Worm (Caenorhabditis elegans): ENCODE results near the gene str-264.

The str-264 gene

ce11 chrV:15492518-15492917 is at the start of gene str-264:
TSS of gene str-264 (minus strand) at chrV:15492618.
- no peak for TF ChIP-seq unc-62 (GFP tag; optimal IDR thresholded peaks at IDR 0.05)

DNA sequence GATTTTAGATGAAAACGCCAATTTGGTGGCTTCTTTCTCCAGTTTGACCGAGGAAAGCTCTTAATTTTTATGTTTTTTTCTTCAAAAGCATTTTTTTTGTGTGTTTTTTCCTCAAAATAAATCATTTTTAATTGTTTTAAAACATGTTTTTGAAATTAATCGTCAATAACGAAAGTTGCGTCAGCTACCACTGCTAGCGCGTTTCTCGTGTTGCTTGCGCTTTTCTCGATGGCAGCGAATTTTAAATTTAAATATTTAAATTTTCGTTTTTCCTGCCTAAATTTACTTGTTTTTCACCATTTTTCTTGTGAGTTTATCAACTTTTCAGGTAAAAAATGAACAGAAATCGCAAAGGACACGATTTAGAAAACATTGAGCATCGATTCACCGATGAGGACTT is 45.5 kb upstream of the str-264 start, which contains the start of gene prde-1:
TSS of gene prde-1 (plus strand) at position 322 of the 400 bp plus-strand sequence.
- TF ChIP-seq unc-62 (GFP tag; optimal IDR thresholded peaks at IDR 0.05): no peak

DNA sequence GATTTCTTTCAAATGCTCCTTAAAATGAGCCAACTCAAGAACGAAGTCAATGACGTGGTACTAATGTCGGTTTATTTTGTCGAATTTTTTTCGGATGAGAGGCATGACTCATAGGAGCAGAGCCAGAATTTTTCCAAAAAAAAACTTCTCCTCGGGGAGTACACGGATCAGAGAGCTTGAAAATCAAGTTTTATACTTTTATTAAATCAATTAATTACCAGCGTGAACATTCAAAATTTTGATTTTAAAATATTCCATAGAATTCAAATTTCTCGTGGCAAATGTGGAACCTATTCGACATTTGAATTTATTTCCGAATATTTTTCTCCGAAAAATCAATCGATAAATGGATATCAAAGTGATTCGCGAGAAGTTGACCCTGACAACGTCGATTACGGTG is 43.9 kb upstream of the str-264 start, which contains the start of gene F21A3.4:
TSS of gene F21A3.4 (plus strand) at position 301 of the 400 bp plus-strand sequence.
- TF ChIP-seq unc-62 (GFP tag; optimal IDR thresholded peaks at IDR 0.05): no peak

DNA sequence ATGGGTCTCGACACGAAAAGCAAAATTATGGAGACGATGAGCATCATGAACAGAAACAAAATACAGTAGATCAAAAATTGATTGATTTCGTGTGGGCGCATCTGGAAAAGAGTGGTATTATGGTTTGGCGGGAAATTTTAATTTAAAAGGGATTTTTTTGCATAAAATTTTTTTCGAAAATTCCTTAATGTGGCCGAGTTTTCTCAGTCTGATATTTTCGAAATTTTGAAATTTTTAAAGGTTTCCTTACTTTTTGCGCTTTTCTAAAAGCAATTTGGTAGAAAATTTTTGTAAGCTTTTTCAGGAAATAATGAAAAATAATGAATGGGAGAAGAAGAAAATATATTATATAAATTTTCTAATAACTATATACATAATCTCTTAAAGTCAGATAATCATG is 41.4 kb upstream of the str-264 start, which contains the start of gene F21A3.2:
TSS of gene F21A3.2 (minus strand) at position 101 of the 400 bp plus-strand sequence.
- no peak for TF ChIP-seq unc-62 (GFP tag; optimal IDR thresholded peaks at IDR 0.05)

DNA sequence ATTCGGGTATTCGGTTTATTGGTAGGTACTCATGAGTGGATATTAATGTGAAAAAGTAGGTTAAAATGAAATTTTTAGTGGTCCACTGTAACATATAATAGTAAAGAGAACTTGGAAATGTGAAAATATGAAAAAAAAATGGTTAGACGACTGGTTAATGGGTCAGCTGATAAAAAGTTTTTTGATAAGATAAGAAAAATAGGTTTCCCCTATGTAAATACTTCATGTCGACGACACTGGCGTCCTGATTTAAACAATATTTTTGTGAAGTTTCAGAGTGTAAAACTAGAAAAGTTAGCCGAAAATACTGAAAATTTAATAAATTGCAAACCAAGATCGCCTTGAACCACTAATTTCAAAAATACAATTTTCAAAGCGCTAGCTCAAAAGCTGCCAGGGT is 40.7 kb upstream of the str-264 start, which contains the start of gene F21A3.11:
TSS of gene F21A3.11 (minus strand) at position 117 of the 400 bp plus-strand sequence.
- no peak for TF ChIP-seq unc-62 (GFP tag; optimal IDR thresholded peaks at IDR 0.05)

- TF ChIP-seq unc-62 (GFP tag; optimal IDR thresholded peaks at IDR 0.05): no peak
Measured at ce11 chrV:15529069-15529468, 36.7 kb upstream of the str-264 start, which contains the start of gene srh-276. TSS of gene srh-276 (plus strand) at chrV:15529369.

ce11 chrV:15521920-15522319 is 29.5 kb upstream of the str-264 start, which contains the start of gene lgc-31:
TSS of gene lgc-31 (minus strand) at chrV:15522020.
- no peak for TF ChIP-seq unc-62 (GFP tag; optimal IDR thresholded peaks at IDR 0.05)

- TF ChIP-seq unc-62 (GFP tag; optimal IDR thresholded peaks at IDR 0.05): no peak
Measured at ce11 chrV:15520398-15520797, 28.0 kb upstream of the str-264 start.

DNA sequence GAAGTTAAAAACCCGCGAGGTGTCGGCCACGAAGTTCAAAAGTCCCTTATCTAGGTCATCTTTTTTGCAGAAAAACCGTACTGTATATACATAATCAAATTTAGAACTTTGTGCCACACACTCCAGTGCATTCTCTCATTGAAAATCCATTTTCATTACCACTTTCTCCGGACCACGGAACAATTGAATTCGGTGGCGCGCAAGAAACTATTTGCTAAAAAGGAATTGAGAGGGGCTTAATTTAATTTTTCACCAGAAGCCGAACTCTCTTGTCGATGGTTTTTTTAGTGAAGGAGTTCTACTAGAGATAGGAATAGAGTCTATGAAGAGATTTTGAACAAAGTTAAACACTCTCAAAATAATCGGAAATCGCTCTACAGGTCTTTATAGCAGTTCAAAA is 27.4 kb upstream of the str-264 start:
- no peak for TF ChIP-seq unc-62 (GFP tag; optimal IDR thresholded peaks at IDR 0.05)

ce11 chrV:15517413-15517812 is 25.0 kb upstream of the str-264 start, which contains the start of gene F21A3.3:
TSS of gene F21A3.3 (plus strand) at chrV:15517713.
- TF ChIP-seq unc-62 (GFP tag; optimal IDR thresholded peaks at IDR 0.05): no peak

- no peak for TF ChIP-seq unc-62 (GFP tag; optimal IDR thresholded peaks at IDR 0.05)
Measured at ce11 chrV:15516476-15516875, 24.1 kb upstream of the str-264 start.

DNA sequence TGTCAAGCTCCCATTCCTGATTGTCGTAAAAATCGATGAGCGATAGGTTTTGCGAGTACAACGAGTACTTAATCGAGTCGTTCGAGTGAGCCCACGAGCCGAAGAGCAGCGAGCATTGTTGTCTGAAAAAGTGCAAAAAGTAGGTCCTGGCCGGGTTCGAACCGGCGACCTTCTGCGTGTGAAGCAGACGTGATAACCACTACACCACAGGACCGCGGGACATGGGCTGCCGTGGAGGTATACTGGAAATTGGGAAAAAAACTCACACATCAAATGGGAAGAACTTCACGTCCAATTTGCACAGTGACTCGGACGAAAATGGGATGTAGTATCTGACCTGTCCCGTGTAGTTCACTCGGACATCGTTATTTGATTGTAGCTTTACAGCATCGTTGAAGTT is 22.9 kb upstream of the str-264 start:
- TF ChIP-seq unc-62 (GFP tag; optimal IDR thresholded peaks at IDR 0.05): no peak

- no peak for TF ChIP-seq unc-62 (GFP tag; optimal IDR thresholded peaks at IDR 0.05)
Measured at ce11 chrV:15512856-15513756, 20.7 kb upstream of the str-264 start.

DNA sequence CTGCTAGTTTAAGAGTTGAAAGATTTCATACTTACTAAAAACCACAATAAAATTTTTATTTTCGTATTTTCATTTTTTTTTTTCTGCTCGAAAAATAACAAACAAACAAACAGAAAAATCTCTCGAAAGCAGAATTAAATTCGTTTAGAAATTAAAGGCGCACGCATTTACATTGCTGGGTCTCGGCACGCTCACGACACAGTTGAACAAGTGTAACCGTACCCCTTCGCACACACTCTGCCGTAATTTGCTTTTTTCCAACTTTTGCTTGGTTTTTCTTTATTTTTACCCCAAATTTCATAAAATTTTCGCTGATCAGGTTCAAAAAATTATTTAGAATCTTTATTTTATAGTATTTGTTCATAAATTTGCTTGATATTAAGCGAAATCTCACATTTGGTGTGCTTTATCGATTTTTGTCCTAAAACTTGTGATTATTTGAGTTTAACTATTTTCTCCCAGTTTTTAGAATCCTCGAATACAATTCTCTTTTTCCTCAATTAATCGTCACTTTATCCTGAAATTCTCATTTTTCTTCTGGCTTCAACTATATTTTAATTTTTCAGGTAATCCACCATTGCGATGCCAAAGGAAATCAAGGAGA is 19.3 kb upstream of the str-264 start, which contains the start of gene rpl-38:
TSS of gene rpl-38 (plus strand) at position 554 of the 604 bp plus-strand sequence.
- no peak for TF ChIP-seq unc-62 (GFP tag; optimal IDR thresholded peaks at IDR 0.05)

DNA sequence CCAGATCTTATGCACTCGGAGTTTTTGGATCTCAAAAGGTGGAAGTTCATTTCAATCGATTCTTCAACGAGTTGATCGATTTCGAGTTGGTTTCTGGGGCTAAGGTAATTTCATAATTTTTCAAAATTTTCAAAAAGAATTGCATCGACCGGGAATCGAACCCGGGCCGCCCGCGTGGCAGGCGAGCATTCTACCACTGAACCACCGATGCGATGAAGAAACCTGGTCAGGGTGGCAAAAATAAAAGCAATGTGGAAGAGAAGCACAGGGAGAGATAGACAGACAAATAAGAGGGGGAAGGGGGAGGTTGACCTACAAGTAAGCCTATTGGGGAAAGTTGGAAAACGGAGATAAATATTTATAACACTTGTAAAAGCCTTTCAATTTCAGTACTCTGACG is 12.7 kb upstream of the str-264 start:
- no peak for TF ChIP-seq unc-62 (GFP tag; optimal IDR thresholded peaks at IDR 0.05)

- no peak for TF ChIP-seq unc-62 (GFP tag; optimal IDR thresholded peaks at IDR 0.05)
Measured at ce11 chrV:15503603-15504002, 11.2 kb upstream of the str-264 start.

Measured in whole organism, dauer.